Fruit fly (Drosophila melanogaster) whole organism, adult: ENCODE results near the gene TTLL6B.
A peak's percentile ranks its signal among the peaks of the same experiment; 100 is the strongest.

Experiments
- CG11617 ChIP-seq: fragments of 200-800 bp; sonication (Bioruptor generic); optimal IDR thresholded peaks from 2 replicates; lab custom pipeline; 2017; ENCODE audit warnings: mild to moderate bottlenecking, missing biosample characterization, missing genetic modification reagents, missing genetic modification characterization
- CG12768 ChIP-seq: fragments of 200-800 bp; sonication (Bioruptor generic); optimal IDR thresholded peaks from 2 replicates; lab custom pipeline; 2017; ENCODE audit warnings: missing biosample characterization, missing genetic modification characterization, mild to moderate bottlenecking, moderate library complexity, missing genetic modification reagents
- CG14711 ChIP-seq: fragments of 200-800 bp; sonication (Bioruptor generic); optimal IDR thresholded peaks from 2 replicates; lab custom pipeline; 2018; ENCODE audit warnings: missing biosample characterization, mild to moderate bottlenecking, missing genetic modification characterization, moderate library complexity
- CG1620 ChIP-seq: fragments of 200-800 bp; sonication (Bioruptor generic); optimal IDR thresholded peaks from 2 replicates; lab custom pipeline; 2016; ENCODE audit warnings: missing biosample characterization, missing genetic modification characterization
- CG33017 ChIP-seq: fragments of 200-800 bp; sonication (Bioruptor generic); optimal IDR thresholded peaks from 2 replicates; lab custom pipeline; 2018; ENCODE audit warnings: missing biosample characterization, mild to moderate bottlenecking, missing genetic modification characterization, moderate library complexity
- CG5204 ChIP-seq: fragments of 200-800 bp; sonication (Bioruptor generic); optimal IDR thresholded peaks from 2 replicates; lab custom pipeline; 2016; ENCODE audit warnings: missing biosample characterization, missing genetic modification characterization
- CG7045 ChIP-seq: fragments of 200-800 bp; sonication (Bioruptor generic); optimal IDR thresholded peaks from 2 replicates; lab custom pipeline; 2017; ENCODE audit warnings: missing biosample characterization, mild to moderate bottlenecking, missing genetic modification characterization
- CG7101 ChIP-seq: fragments of 200-800 bp; sonication (Bioruptor generic); optimal IDR thresholded peaks from 2 replicates; lab custom pipeline; 2018; ENCODE audit warnings: missing biosample characterization, mild to moderate bottlenecking, missing genetic modification characterization, moderate library complexity
- Clk ChIP-seq: fragments of 200-800 bp; sonication (Bioruptor generic); optimal IDR thresholded peaks from 2 replicates; lab custom pipeline; 2017; ENCODE audit warnings: missing biosample characterization, missing genetic modification characterization
- Crg-1 ChIP-seq: fragments of 200-800 bp; sonication (Bioruptor generic); optimal IDR thresholded peaks from 2 replicates; lab custom pipeline; 2016; ENCODE audit warnings: missing biosample characterization, missing genetic modification characterization
- Hr96 ChIP-seq: fragments of 200-800 bp; sonication (Bioruptor generic); optimal IDR thresholded peaks from 2 replicates; lab custom pipeline; 2016; ENCODE audit warnings: missing biosample characterization, missing genetic modification characterization
- Mnt ChIP-seq: fragments of 200-800 bp; sonication (Bioruptor generic); optimal IDR thresholded peaks from 2 replicates; lab custom pipeline; 2016; ENCODE audit warnings: missing biosample characterization, mild to moderate bottlenecking, missing genetic modification characterization
- bab1 ChIP-seq: fragments of 200-800 bp; sonication (Bioruptor generic); optimal IDR thresholded peaks from 3 replicates; lab custom pipeline; 2019; ENCODE audit warnings: missing biosample characterization, mild to moderate bottlenecking, missing genetic modification characterization, moderate library complexity
- cic ChIP-seq: fragments of 200-800 bp; sonication (Bioruptor generic); optimal IDR thresholded peaks from 2 replicates; lab custom pipeline; 2017; ENCODE audit warnings: missing biosample characterization, mild to moderate bottlenecking, missing genetic modification characterization, moderate library complexity
- cnc ChIP-seq, 2 experiments: fragments of >200 bp; optimal IDR thresholded peaks; 2 replicates each; lab custom pipeline; 2017
- kay ChIP-seq: fragments of 200-800 bp; sonication (Bioruptor generic); peaks from one replicate; lab custom pipeline; 2016; ENCODE audit warnings: missing biosample characterization, missing genetic modification characterization, borderline replicate concordance
- ovo ChIP-seq: fragments of 200-800 bp; sonication (Bioruptor generic); optimal IDR thresholded peaks from 2 replicates; lab custom pipeline; 2016; ENCODE audit warnings: missing biosample characterization, missing genetic modification characterization
- pad ChIP-seq: fragments of 200-800 bp; sonication (Bioruptor generic); optimal IDR thresholded peaks from 3 replicates; lab custom pipeline; 2017; ENCODE audit warnings: missing biosample characterization, missing genetic modification characterization, mild to moderate bottlenecking, moderate library complexity, missing genetic modification reagents
- tj ChIP-seq: fragments of 200-800 bp; sonication (Bioruptor generic); optimal IDR thresholded peaks from 3 replicates; lab custom pipeline; 2017; ENCODE audit warnings: missing biosample characterization, mild to moderate bottlenecking, missing genetic modification characterization, moderate library complexity
- toe ChIP-seq: fragments of 200-800 bp; sonication (Bioruptor generic); optimal IDR thresholded peaks from 2 replicates; lab custom pipeline; 2016; ENCODE audit warnings: missing biosample characterization, missing genetic modification characterization

The TTLL6B gene

dm6 chr3R:27288202-27289135 lies 37.7 kb upstream of the TTLL6B start, which contains the start of the genes bigmax and Hmu:
TSS of gene bigmax (minus strand) at chr3R:27288526.
TSS of gene Hmu (plus strand) at chr3R:27288769.
- peak; percentile 78 for TF ChIP-seq cic
- peak; percentile 89 for TF ChIP-seq toe (GFP tag; lab: Kevin White, UChicago)
- peak in 1 of 2 experiments; percentile 72 for TF ChIP-seq cnc (optimal IDR thresholded peaks at IDR 0.05; lab: Kevin White, UChicago)
- peak; percentile 81 for TF ChIP-seq CG1620
- peak; percentile 71 for TF ChIP-seq Crg-1 (GFP tag; lab: Kevin White, UChicago)
- TF ChIP-seq bab1 (GFP tag; lab: Kevin White, UChicago), result peak; percentile 80
- no peak for TF ChIP-seq ovo (GFP tag; lab: Kevin White, UChicago)
- peak; percentile 96 for TF ChIP-seq tj (GFP tag; lab: Kevin White, UChicago)
- TF ChIP-seq Hr96 (GFP tag; lab: Kevin White, UChicago), result peak; percentile 77
- TF ChIP-seq Clk (GFP tag; lab: Kevin White, UChicago), result peak; percentile 70
- TF ChIP-seq CG11617 (GFP tag; lab: Kevin White, UChicago), result peak; percentile 71
- peak; percentile 73 for TF ChIP-seq CG14711 (tag; lab: Kevin White, UChicago)
- TF ChIP-seq CG12768 (GFP tag; lab: Kevin White, UChicago), result peak; percentile 34
- peak; percentile 78 for TF ChIP-seq CG7101 (tag; lab: Kevin White, UChicago)
- peak; percentile 83 for TF ChIP-seq Mnt
- peak; percentile 50 for TF ChIP-seq CG33017 (tag; lab: Kevin White, UChicago)
- TF ChIP-seq kay, result no peak
- TF ChIP-seq CG7045 (GFP tag; lab: Kevin White, UChicago), result peak; percentile 79
- TF ChIP-seq pad (GFP tag; lab: Kevin White, UChicago), result peak; percentile 56
- TF ChIP-seq CG5204 (GFP tag; lab: Kevin White, UChicago), result peak; percentile 74

dm6 chr3R:27283645-27284044 lies 32.8 kb upstream of the TTLL6B start, which contains the start of gene CG3368:
TSS of gene CG3368 (plus strand) at chr3R:27283780.
- TF ChIP-seq Mnt (peak; percentile 54), CG1620 (no peak)

dm6 chr3R:27282286-27282685 lies 31.5 kb upstream of the TTLL6B start, which contains the start of gene mrt:
TSS of gene mrt (minus strand) at chr3R:27282661.
- TF ChIP-seq Mnt (peak; percentile 21), CG7045 (GFP tag; lab: Kevin White, UChicago) (peak; percentile 68), cic (no peak), CG5204 (GFP tag; lab: Kevin White, UChicago) (peak; percentile 84), CG1620 (peak; percentile 67), CG14711 (tag; lab: Kevin White, UChicago) (peak; percentile 72), CG12768 (GFP tag; lab: Kevin White, UChicago) (peak; percentile 51), pad (GFP tag; lab: Kevin White, UChicago) (peak; percentile 48), kay (no peak), Hr96 (GFP tag; lab: Kevin White, UChicago) (peak; percentile 70), bab1 (GFP tag; lab: Kevin White, UChicago) (peak; percentile 74), cnc (optimal IDR thresholded peaks at IDR 0.05; lab: Kevin White, UChicago) (no peak), CG7101 (tag; lab: Kevin White, UChicago) (peak; percentile 75), toe (GFP tag; lab: Kevin White, UChicago) (peak; percentile 76), CG11617 (GFP tag; lab: Kevin White, UChicago) (peak; percentile 85), Clk (GFP tag; lab: Kevin White, UChicago) (peak; percentile 59), ovo (GFP tag; lab: Kevin White, UChicago) (no peak), tj (GFP tag; lab: Kevin White, UChicago) (peak; percentile 62), Crg-1 (GFP tag; lab: Kevin White, UChicago) (peak; percentile 41), CG33017 (tag; lab: Kevin White, UChicago) (peak; percentile 78)

- peak; percentile 16 for TF ChIP-seq Mnt
- peak; percentile 4 for TF ChIP-seq Hr96 (GFP tag; lab: Kevin White, UChicago)
- peak; percentile 30 for TF ChIP-seq cic
- TF ChIP-seq CG11617 (GFP tag; lab: Kevin White, UChicago), result no peak
Measured at dm6 chr3R:27281811-27282131, 31.0 kb upstream of the TTLL6B start.

dm6 chr3R:27281022-27281810 lies 30.4 kb upstream of the TTLL6B start:
- peak; percentile 79 for TF ChIP-seq CG5204 (GFP tag; lab: Kevin White, UChicago)
- no peak for TF ChIP-seq kay
- peak; percentile 58 for TF ChIP-seq toe (GFP tag; lab: Kevin White, UChicago)
- peak; percentile 92 for TF ChIP-seq CG33017 (tag; lab: Kevin White, UChicago)
- TF ChIP-seq CG12768 (GFP tag; lab: Kevin White, UChicago), result peak; percentile 93
- peak; percentile 96 for TF ChIP-seq cic
- peak; percentile 81 for TF ChIP-seq bab1 (GFP tag; lab: Kevin White, UChicago)
- peak; percentile 70 for TF ChIP-seq Mnt
- peak; percentile 70 for TF ChIP-seq Clk (GFP tag; lab: Kevin White, UChicago)
- TF ChIP-seq pad (GFP tag; lab: Kevin White, UChicago), result peak; percentile 63
- peak; percentile 87 for TF ChIP-seq Hr96 (GFP tag; lab: Kevin White, UChicago)
- peak; percentile 19 for TF ChIP-seq ovo (GFP tag; lab: Kevin White, UChicago)
- peak; percentile 74 for TF ChIP-seq CG11617 (GFP tag; lab: Kevin White, UChicago)
- peak; percentile 47 for TF ChIP-seq CG1620
- TF ChIP-seq CG14711 (tag; lab: Kevin White, UChicago), result peak; percentile 83
- peak; percentile 81 for TF ChIP-seq CG7045 (GFP tag; lab: Kevin White, UChicago)
- peak; percentile 81 for TF ChIP-seq Crg-1 (GFP tag; lab: Kevin White, UChicago)
- TF ChIP-seq cnc (optimal IDR thresholded peaks at IDR 0.05; lab: Kevin White, UChicago), result no peak
- TF ChIP-seq CG7101 (tag; lab: Kevin White, UChicago), result peak; percentile 90
- TF ChIP-seq tj (GFP tag; lab: Kevin White, UChicago), result peak; percentile 52
